Worm (Caenorhabditis elegans) whole organism, mixed stage, embryonic: ENCODE data around the gene bath-36.

Experiments used
- M03D4.4 ChIP-seq: sonication (generic microtip); optimal IDR thresholded peaks from 2 replicates; lab custom pipeline; 2017; ENCODE audit warnings: mild to moderate bottlenecking, missing genetic modification characterization, missing compliant biosample characterization
- bed-3 ChIP-seq: fragments of 200-800 bp; sonication (Bioruptor generic); optimal IDR thresholded peaks from 3 replicates; lab custom pipeline; 2018; ENCODE audit warnings: mild to moderate bottlenecking, missing genetic modification characterization, moderate library complexity, missing compliant biosample characterization
- blmp-1 ChIP-seq: fragments of 150-350 bp; optimal IDR thresholded peaks from 2 replicates; lab custom pipeline; 2014; ENCODE audit warnings: missing biosample characterization, missing genetic modification characterization
- ceh-43 ChIP-seq: fragments of 200-800 bp; sonication (Bioruptor generic); optimal IDR thresholded peaks from 2 replicates; lab custom pipeline; 2018; ENCODE audit warnings: mild to moderate bottlenecking, missing genetic modification characterization, moderate library complexity, missing compliant biosample characterization
- ces-1 ChIP-seq: fragments of 150-350 bp; optimal IDR thresholded peaks from 2 replicates; lab custom pipeline; 2014; ENCODE audit warnings: missing biosample characterization, missing genetic modification reagents, missing genetic modification characterization
- cnd-1 ChIP-seq: fragments of 200-800 bp; sonication (Bioruptor generic); optimal IDR thresholded peaks from 2 replicates; lab custom pipeline; 2018; ENCODE audit warnings: mild to moderate bottlenecking, missing genetic modification characterization, missing compliant biosample characterization
- elt-1 ChIP-seq: sonication (generic microtip); optimal IDR thresholded peaks from 2 replicates; lab custom pipeline; 2017; ENCODE audit warnings: missing genetic modification characterization, mild to moderate bottlenecking, missing compliant biosample characterization, antibody characterized with exemption, moderate library complexity, borderline replicate concordance; ENCODE audit not compliant: insufficient read depth
- flh-1 ChIP-seq: fragments of 200-800 bp; sonication (Bioruptor generic); optimal IDR thresholded peaks from 2 replicates; lab custom pipeline; 2018; ENCODE audit warnings: mild to moderate bottlenecking, missing genetic modification characterization, moderate library complexity, missing compliant biosample characterization
- ham-2 ChIP-seq: fragments of 200-800 bp; sonication (Bioruptor generic); optimal IDR thresholded peaks from 2 replicates; lab custom pipeline; 2018; ENCODE audit warnings: mild to moderate bottlenecking, missing genetic modification characterization, missing compliant biosample characterization
- lin-13 ChIP-seq: fragments of 150-350 bp; optimal IDR thresholded peaks from 2 replicates; lab custom pipeline; 2014; ENCODE audit warnings: missing biosample characterization, missing genetic modification characterization
- mab-5 ChIP-seq: fragments of 150-350 bp; optimal IDR thresholded peaks from 2 replicates; lab custom pipeline; 2014; ENCODE audit warnings: missing biosample characterization, missing genetic modification characterization
- mep-1 ChIP-seq: fragments of 150-350 bp; optimal IDR thresholded peaks from 2 replicates; lab custom pipeline; 2017; ENCODE audit warnings: missing biosample characterization, missing genetic modification reagents, missing genetic modification characterization, inconsistent platforms
- mls-2 ChIP-seq: sonication (generic microtip); optimal IDR thresholded peaks from 2 replicates; lab custom pipeline; 2016; ENCODE audit warnings: mild to moderate bottlenecking, missing genetic modification characterization, moderate library complexity, missing compliant biosample characterization
- nhr-12 ChIP-seq: fragments of 150-350 bp; optimal IDR thresholded peaks from 2 replicates; lab custom pipeline; 2014; ENCODE audit warnings: missing biosample characterization, missing genetic modification characterization
- nhr-2 ChIP-seq: fragments of 150-350 bp; optimal IDR thresholded peaks from 2 replicates; lab custom pipeline; 2014; ENCODE audit warnings: missing biosample characterization, missing genetic modification characterization
- nhr-237 ChIP-seq: fragments of 150-350 bp; optimal IDR thresholded peaks from 2 replicates; lab custom pipeline; 2014; ENCODE audit warnings: missing biosample characterization, missing genetic modification characterization
- nhr-28 ChIP-seq: fragments of 150-350 bp; optimal IDR thresholded peaks from 2 replicates; lab custom pipeline; 2014; ENCODE audit warnings: missing biosample characterization, missing genetic modification characterization
- nhr-76 ChIP-seq: sonication (generic microtip); optimal IDR thresholded peaks from 2 replicates; lab custom pipeline; 2017; ENCODE audit warnings: missing biosample characterization, missing genetic modification characterization
- pha-4 ChIP-seq: fragments of 150-350 bp; optimal IDR thresholded peaks from 2 replicates; lab custom pipeline; 2018; ENCODE audit warnings: missing biosample characterization, missing genetic modification reagents, missing genetic modification characterization
- sem-2 ChIP-seq: fragments of 200-800 bp; sonication (Bioruptor generic); optimal IDR thresholded peaks from 2 replicates; lab custom pipeline; 2018; ENCODE audit warnings: mild to moderate bottlenecking, missing genetic modification characterization, missing compliant biosample characterization
- snpc-4 ChIP-seq: fragments of 150-350 bp; optimal IDR thresholded peaks from 2 replicates; lab custom pipeline; 2014; ENCODE audit warnings: missing biosample characterization, missing genetic modification characterization
- sptf-1 ChIP-seq: sonication (generic microtip); optimal IDR thresholded peaks from 2 replicates; lab custom pipeline; 2017; ENCODE audit warnings: mild to moderate bottlenecking, missing genetic modification characterization, moderate library complexity, missing compliant biosample characterization
- tbx-8 ChIP-seq: fragments of 200-800 bp; sonication (Bioruptor generic); optimal IDR thresholded peaks from 2 replicates; lab custom pipeline; 2018; ENCODE audit warnings: mild to moderate bottlenecking, missing genetic modification characterization, moderate library complexity, missing compliant biosample characterization
- unc-120 ChIP-seq: sonication (generic microtip); optimal IDR thresholded peaks from 2 replicates; lab custom pipeline; 2017; ENCODE audit warnings: missing genetic modification characterization, missing compliant biosample characterization; ENCODE audit not compliant: poor library complexity, severe bottlenecking
- unc-39 ChIP-seq: fragments of 150-350 bp; optimal IDR thresholded peaks from 2 replicates; lab custom pipeline; 2014; ENCODE audit warnings: missing biosample characterization, missing genetic modification characterization
- zip-8 ChIP-seq: fragments of 150-350 bp; optimal IDR thresholded peaks from 2 replicates; lab custom pipeline; 2014; ENCODE audit warnings: missing biosample characterization, missing genetic modification characterization
- ztf-11 ChIP-seq: fragments of 150-350 bp; optimal IDR thresholded peaks from 2 replicates; lab custom pipeline; 2014; ENCODE audit warnings: missing biosample characterization, missing genetic modification characterization

Gene bath-36

ce11 chrV:15221330-15221729, 33.6 kb downstream of the bath-36 start, which contains the start of gene irld-25:
TSS of gene irld-25 (plus strand) at chrV:15221630.
- no peak for TF ChIP-seq zip-8 (tag; lab: Kevin White, UChicago)
- no peak for TF ChIP-seq nhr-2 (tag; lab: Kevin White, UChicago)
- TF ChIP-seq ces-1 (GFP tag; lab: Kevin White, UChicago), result no peak
- no peak for TF ChIP-seq flh-1
- no peak for TF ChIP-seq lin-13 (tag; lab: Kevin White, UChicago)
- TF ChIP-seq sem-2 (GFP tag; lab: Kevin White, UChicago), result no peak
- no peak for TF ChIP-seq M03D4.4 (tag; lab: Kevin White, UChicago)

- TF ChIP-seq cnd-1 (tag; lab: Kevin White, UChicago) (no peak), nhr-76 (tag; lab: Kevin White, UChicago) (no peak)
- TF ChIP-seq, all 35 proteins: peak for 0
These were observed 36.0 kb downstream of the bath-36 start, which contains the start of gene srw-24 for ce11 chrV:15223668-15224067. TSS of gene srw-24 (plus strand) at chrV:15223968.

- TF ChIP-seq ces-1 (GFP tag; lab: Kevin White, UChicago) (no peak), lin-13 (tag; lab: Kevin White, UChicago) (no peak), sptf-1 (tag; lab: Kevin White, UChicago) (no peak)
- TF ChIP-seq, all 35 proteins: peak for 0
These were observed 38.0 kb downstream of the bath-36 start, which contains the start of gene srw-14 for ce11 chrV:15225650-15226049. TSS of gene srw-14 (plus strand) at chrV:15225950.

ce11 chrV:15226206-15226605, 38.5 kb downstream of the bath-36 start:
- TF ChIP-seq ham-2 (GFP tag; lab: Kevin White, UChicago), result no peak
- no peak for TF ChIP-seq nhr-28 (tag; lab: Kevin White, UChicago)
- TF ChIP-seq nhr-76 (tag; lab: Kevin White, UChicago), result no peak
- no peak for TF ChIP-seq nhr-12 (tag; lab: Kevin White, UChicago)
- no peak for TF ChIP-seq mep-1
- no peak for TF ChIP-seq ces-1 (GFP tag; lab: Kevin White, UChicago)
- TF ChIP-seq cnd-1 (tag; lab: Kevin White, UChicago), result no peak
- TF ChIP-seq sptf-1 (tag; lab: Kevin White, UChicago), result no peak
- no peak for TF ChIP-seq tbx-8 (GFP tag; lab: Kevin White, UChicago)

ce11 chrV:15230243-15230642, 42.6 kb downstream of the bath-36 start, which contains the start of gene srw-15:
TSS of gene srw-15 (plus strand) at chrV:15230543.
- TF ChIP-seq nhr-12 (tag; lab: Kevin White, UChicago), result no peak
- no peak for TF ChIP-seq flh-1
- TF ChIP-seq unc-39 (tag; lab: Kevin White, UChicago), result no peak
- TF ChIP-seq unc-120 (tag; lab: Kevin White, UChicago), result no peak
- no peak for TF ChIP-seq sptf-1 (tag; lab: Kevin White, UChicago)
- no peak for TF ChIP-seq tbx-8 (GFP tag; lab: Kevin White, UChicago)
- no peak for TF ChIP-seq zip-8 (tag; lab: Kevin White, UChicago)
- no peak for TF ChIP-seq elt-1
- no peak for TF ChIP-seq snpc-4 (tag; lab: Kevin White, UChicago)
- no peak for TF ChIP-seq bed-3 (GFP tag; lab: Kevin White, UChicago)
- no peak for TF ChIP-seq nhr-76 (tag; lab: Kevin White, UChicago)
- no peak for TF ChIP-seq ztf-11 (tag; lab: Kevin White, UChicago)
- no peak for TF ChIP-seq nhr-237 (tag; lab: Kevin White, UChicago)
- TF ChIP-seq nhr-28 (tag; lab: Kevin White, UChicago), result no peak
- TF ChIP-seq blmp-1 (tag; lab: Kevin White, UChicago), result no peak
- no peak for TF ChIP-seq mab-5 (tag; lab: Kevin White, UChicago)
- no peak for TF ChIP-seq ceh-43
- no peak for TF ChIP-seq mls-2

- TF ChIP-seq tbx-8 (GFP tag; lab: Kevin White, UChicago), result no peak
- no peak for TF ChIP-seq lin-13 (tag; lab: Kevin White, UChicago)
- TF ChIP-seq unc-120 (tag; lab: Kevin White, UChicago), result no peak
- no peak for TF ChIP-seq nhr-12 (tag; lab: Kevin White, UChicago)
These were observed 44.5 kb downstream of the bath-36 start, which contains the start of gene srw-13 for ce11 chrV:15232200-15232599. TSS of gene srw-13 (plus strand) at chrV:15232500.

ce11 chrV:15235661-15236060, 48.0 kb downstream of the bath-36 start, which contains the start of gene nhr-164:
TSS of gene nhr-164 (minus strand) at chrV:15235761.
- TF ChIP-seq nhr-2 (tag; lab: Kevin White, UChicago) (no peak), pha-4 (tag; lab: Kevin White, UChicago) (no peak), bed-3 (GFP tag; lab: Kevin White, UChicago) (no peak), unc-39 (tag; lab: Kevin White, UChicago) (no peak)
